Fruit fly (Drosophila melanogaster): ENCODE results near the gene Setd3.
A peak's percentile ranks its signal among the peaks of the same experiment; 100 is the strongest.

Setd3 gene

dm6 chrX:6973340-6973739 is 4.8 kb upstream of the Setd3 start, which contains the start of gene CG3040 (continued):
- no peak for TF ChIP-seq Max (GFP tag; optimal IDR thresholded peaks at IDR 0.05)
- TF ChIP-seq CG13424 (tag; optimal IDR thresholded peaks at IDR 0.05), result peak; percentile 39
- TF ChIP-seq kay (GFP tag; optimal IDR thresholded peaks at IDR 0.05), result no peak
- no peak for TF ChIP-seq Optix (GFP tag; IDR thresholded peaks at IDR 0.05)
- no peak for TF ChIP-seq Nf-YB (GFP tag; optimal IDR thresholded peaks at IDR 0.05)
- TF ChIP-seq nau (GFP tag; optimal IDR thresholded peaks at IDR 0.05), result no peak
- no peak for TF ChIP-seq CG12299 (tag; optimal IDR thresholded peaks at IDR 0.05)
- TF ChIP-seq tll (GFP tag; optimal IDR thresholded peaks at IDR 0.05), result no peak
- TF ChIP-seq CG10565 (GFP tag; optimal IDR thresholded peaks at IDR 0.05), result no peak
- peak; percentile 63 for TF ChIP-seq vvl (GFP tag; IDR thresholded peaks at IDR 0.05)
- TF ChIP-seq CG12104 (GFP tag; optimal IDR thresholded peaks at IDR 0.05), result no peak
- TF ChIP-seq gcm2 (GFP tag; optimal IDR thresholded peaks at IDR 0.05), result no peak
- peak; percentile 48 for TF ChIP-seq CG11504 (tag; optimal IDR thresholded peaks at IDR 0.05)
- 0 out of 2 replicates have a peak, but pooled peaks have one; percentile 37 for TF ChIP-seq sob (GFP tag; IDR thresholded peaks at IDR 0.05)
- TF ChIP-seq Fer3 (tag; optimal IDR thresholded peaks at IDR 0.05), result peak; percentile 26
- peak; percentile 26; the same call in 1 of the 2 replicates for TF ChIP-seq CG11085 (GFP tag; IDR thresholded peaks at IDR 0.05)
- no peak for TF ChIP-seq luna (GFP tag; optimal IDR thresholded peaks at IDR 0.05)
- peak; percentile 39 for TF ChIP-seq CG33213 (GFP tag; optimal IDR thresholded peaks at IDR 0.05)
- TF ChIP-seq gsb (GFP tag; IDR thresholded peaks at IDR 0.05), result no peak
- no peak for TF ChIP-seq jing (GFP tag; optimal IDR thresholded peaks at IDR 0.05)
- TF ChIP-seq TFAM (GFP tag; optimal IDR thresholded peaks at IDR 0.05), result no peak
- TF ChIP-seq sug (tag; optimal IDR thresholded peaks at IDR 0.05), result peak; percentile 49
- TF ChIP-seq CG4404 (GFP tag; IDR thresholded peaks at IDR 0.05), result no peak
- TF ChIP-seq CG18262 (tag; optimal IDR thresholded peaks at IDR 0.05), result peak; percentile 35
- no peak for TF ChIP-seq ab (GFP tag; optimal IDR thresholded peaks at IDR 0.05)
- TF ChIP-seq Oli (tag; optimal IDR thresholded peaks at IDR 0.05), result no peak
- TF ChIP-seq sd (tag; optimal IDR thresholded peaks at IDR 0.05), result peak; percentile 33
- no peak for TF ChIP-seq pb (GFP tag; optimal IDR thresholded peaks at IDR 0.05)
- peak; percentile 53 for TF ChIP-seq Sox102F (GFP tag; optimal IDR thresholded peaks at IDR 0.05)
- no peak for TF ChIP-seq CG17328 (GFP tag; IDR thresholded peaks at IDR 0.05)
- no peak for TF ChIP-seq Fer2 (tag; optimal IDR thresholded peaks at IDR 0.05)
- peak; percentile 59 for TF ChIP-seq CG1603 (tag; optimal IDR thresholded peaks at IDR 0.05)
- no peak for TF ChIP-seq CG31388 (GFP tag; optimal IDR thresholded peaks at IDR 0.05)
- TF ChIP-seq CG12942 (GFP tag; optimal IDR thresholded peaks at IDR 0.05), result no peak
- TF ChIP-seq CG15073 (GFP tag; optimal IDR thresholded peaks at IDR 0.05), result no peak
- TF ChIP-seq CG17385 (GFP tag; optimal IDR thresholded peaks at IDR 0.05), result no peak
- no peak for TF ChIP-seq CG8359 (GFP tag; optimal IDR thresholded peaks at IDR 0.05; ENCODE audit: borderline replicate concordance)
- no peak for TF ChIP-seq schlank (tag; optimal IDR thresholded peaks at IDR 0.05)
- TF ChIP-seq CG33557 (GFP tag; optimal IDR thresholded peaks at IDR 0.05), result no peak
- no peak for TF ChIP-seq fd64A (GFP tag; optimal IDR thresholded peaks at IDR 0.05)
- no peak for TF ChIP-seq CG1529 (GFP tag; optimal IDR thresholded peaks at IDR 0.05)
- peak; percentile 42 for TF ChIP-seq CG8924 (tag; optimal IDR thresholded peaks at IDR 0.05)
- no peak for TF ChIP-seq CG11398 (GFP tag; optimal IDR thresholded peaks at IDR 0.05)
- no peak for TF ChIP-seq CG1647 (GFP tag; optimal IDR thresholded peaks at IDR 0.05)
- no peak for TF ChIP-seq Bdp1 (GFP tag; optimal IDR thresholded peaks at IDR 0.05)
- TF ChIP-seq CG18764 (GFP tag; optimal IDR thresholded peaks at IDR 0.05), result no peak
- TF ChIP-seq ATbp (GFP tag; optimal IDR thresholded peaks at IDR 0.05), result no peak
- no peak for TF ChIP-seq Ravus (GFP tag; IDR thresholded peaks at IDR 0.05)
- TF ChIP-seq ash1 (GFP tag; optimal IDR thresholded peaks at IDR 0.05), result no peak
- TF ChIP-seq knrl (GFP tag; IDR thresholded peaks at IDR 0.05; ENCODE audit: partially characterized antibody), result no peak; the same call in 2 of the 3 replicates
- TF ChIP-seq vfl (GFP tag; optimal IDR thresholded peaks at IDR 0.05), result no peak
- no peak for TF ChIP-seq Sin3A (optimal IDR thresholded peaks at IDR 0.05)
